Fruit fly (Drosophila melanogaster): ENCODE data around the gene Npl4.

Gene Npl4

dm6 chr3R:25652066-25652720 is 27.7 kb upstream of the Npl4 start (continued):
- TF ChIP-seq Pdp1 (GFP tag; optimal IDR thresholded peaks at IDR 0.05) (peak in 1 of 2 experiments; percentile 71), CG42726 (GFP tag; IDR thresholded peaks at IDR 0.05; ENCODE audit: partially characterized antibody) (no peak), MBD-R2 (GFP tag; IDR thresholded peaks at IDR 0.05) (peak; percentile 69), Mes4 (GFP tag; optimal IDR thresholded peaks at IDR 0.05) (no peak), cwo (GFP tag; optimal IDR thresholded peaks at IDR 0.05) (no peak), bcd (GFP tag; optimal IDR thresholded peaks at IDR 0.05) (peak; percentile 49), CG13287 (GFP tag; IDR thresholded peaks at IDR 0.05; ENCODE audit: partially characterized antibody) (peak; percentile 49; the same call in 1 of the 2 replicates), CG14441 (GFP tag; IDR thresholded peaks at IDR 0.05) (no peak), exex (tag; optimal IDR thresholded peaks at IDR 0.05) (peak; percentile 87), CG16779 (GFP tag; IDR thresholded peaks at IDR 0.05) (no peak), CG11085 (GFP tag; IDR thresholded peaks at IDR 0.05) (no peak), pb (GFP tag; optimal IDR thresholded peaks at IDR 0.05) (peak; percentile 5), CG7357 (GFP tag; IDR thresholded peaks at IDR 0.05) (no peak), chif (GFP tag; optimal IDR thresholded peaks at IDR 0.05) (no peak), CG8290 (GFP tag; optimal IDR thresholded peaks at IDR 0.05) (no peak), CG8290 (tag; optimal IDR thresholded peaks at IDR 0.05) (peak in 1 of 2 experiments; percentile 60), btn (GFP tag; optimal IDR thresholded peaks at IDR 0.05) (no peak), Oli (tag; optimal IDR thresholded peaks at IDR 0.05) (no peak), peb (GFP tag; IDR thresholded peaks at IDR 0.05) (no peak), pzg (GFP tag; optimal IDR thresholded peaks at IDR 0.05) (peak; percentile 29), dmrt11E (tag; optimal IDR thresholded peaks at IDR 0.05) (no peak), sug (tag; optimal IDR thresholded peaks at IDR 0.05) (peak; percentile 6), CG18011 (GFP tag; optimal IDR thresholded peaks at IDR 0.05) (peak; percentile 97), dimm (GFP tag; IDR thresholded peaks at IDR 0.05) (no peak), CG1792 (GFP tag; optimal IDR thresholded peaks at IDR 0.05) (no peak), vvl (GFP tag; IDR thresholded peaks at IDR 0.05) (peak; percentile 7; the same call in 1 of the 2 replicates), Fer1 (GFP tag; optimal IDR thresholded peaks at IDR 0.05) (peak; percentile 40), CG9876 (GFP tag; optimal IDR thresholded peaks at IDR 0.05) (no peak), CG18476 (GFP tag; optimal IDR thresholded peaks at IDR 0.05) (no peak), Xbp1 (GFP tag; optimal IDR thresholded peaks at IDR 0.05) (no peak), her (GFP tag; optimal IDR thresholded peaks at IDR 0.05) (peak; percentile 69), pros (GFP tag; optimal IDR thresholded peaks at IDR 0.05) (peak; percentile 12), CG6175 (GFP tag; IDR thresholded peaks at IDR 0.05) (peak; percentile 68; the same call in 1 of the 3 replicates), Lhr (GFP tag; optimal IDR thresholded peaks at IDR 0.05) (no peak), Meics (GFP tag; optimal IDR thresholded peaks at IDR 0.05) (peak; percentile 93), CG3995 (GFP tag; optimal IDR thresholded peaks at IDR 0.05) (peak; percentile 41), fru (optimal IDR thresholded peaks at IDR 0.05) (no peak), CG6791 (GFP tag; IDR thresholded peaks at IDR 0.05; ENCODE audit: partially characterized antibody) (peak; percentile 66), Bgb (GFP tag; IDR thresholded peaks at IDR 0.05; ENCODE audit: partially characterized antibody) (peak; percentile 38; the same call in 1 of the 2 replicates), Rfx (GFP tag; IDR thresholded peaks at IDR 0.05) (peak; percentile 22; the same call in 1 of the 2 replicates), hb (GFP tag; IDR thresholded peaks at IDR 0.05; ENCODE audit: partially characterized antibody) (no peak), CG30020 (tag; optimal IDR thresholded peaks at IDR 0.05) (no peak), CG3163 (GFP tag; optimal IDR thresholded peaks at IDR 0.05) (peak; percentile 5), abd-A (tag; optimal IDR thresholded peaks at IDR 0.05) (peak; percentile 98), jumu (GFP tag; optimal IDR thresholded peaks at IDR 0.05) (no peak), GATAe (GFP tag; conservative IDR thresholded peaks at IDR 0.05) (no peak), org-1 (GFP tag; optimal IDR thresholded peaks at IDR 0.05) (no peak), CG6683 (GFP tag; optimal IDR thresholded peaks at IDR 0.05) (no peak), tna (GFP tag; IDR thresholded peaks at IDR 0.05; ENCODE audit: partially characterized antibody) (0 out of 2 replicates have a peak, but pooled peaks have one; percentile 17)
